Worm (Caenorhabditis elegans): ENCODE data around the gene dct-16.

Gene dct-16

DNA sequence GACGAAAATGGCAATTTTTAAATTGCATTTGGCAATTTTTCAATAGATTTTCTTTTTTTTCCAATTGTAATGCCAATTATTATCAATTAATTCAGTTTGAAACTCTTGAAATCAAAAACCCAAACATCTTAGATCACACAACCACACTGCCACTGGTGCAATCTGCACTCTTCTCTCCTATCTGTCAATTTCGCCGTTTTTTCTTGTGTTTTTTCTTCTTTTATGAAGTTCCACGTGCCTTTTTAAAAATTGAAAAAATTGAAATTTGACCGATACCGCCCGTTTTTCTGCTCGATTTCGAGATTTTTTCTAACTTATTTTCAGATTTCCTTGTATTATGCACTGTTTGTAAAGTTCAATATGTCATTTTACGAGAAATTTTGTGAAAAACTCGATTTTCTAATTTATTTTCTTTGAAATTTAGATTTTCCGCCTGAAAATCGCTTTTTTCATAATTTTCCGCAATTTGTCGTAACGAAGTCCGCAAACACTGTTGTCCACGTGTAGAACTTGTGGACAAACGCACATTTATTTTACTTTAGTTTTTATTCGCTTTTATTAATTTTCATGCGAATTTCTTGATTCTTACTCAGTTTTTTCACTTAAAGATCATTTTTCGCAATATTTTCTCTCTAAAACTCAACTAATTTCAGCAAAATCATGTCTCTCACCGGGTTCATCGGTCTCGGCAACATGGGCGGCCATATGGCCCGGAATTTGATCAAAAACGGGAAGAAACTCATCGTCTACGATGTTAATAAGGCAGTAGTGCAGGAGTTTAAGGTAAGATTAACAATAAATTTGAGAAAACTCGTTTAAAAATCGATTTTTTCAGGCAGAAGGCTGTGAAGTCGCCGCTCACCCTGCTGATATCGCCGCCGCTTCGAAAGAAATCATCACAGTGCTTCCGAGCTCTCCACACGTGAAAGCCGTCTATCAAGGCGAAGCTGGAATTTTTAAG lies 5.3 kb downstream of the dct-16 start, which contains the start of gene B0250.5 (continued):
- TF ChIP-seq ztf-11 (tag; optimal IDR thresholded peaks at IDR 0.05), result no peak
- no peak for TF ChIP-seq sox-4 (tag; optimal IDR thresholded peaks at IDR 0.05)
- no peak for TF ChIP-seq vab-15 (tag; optimal IDR thresholded peaks at IDR 0.05)
- peak; percentile 32; the same call in 1 of the 2 replicates for TF ChIP-seq nhr-19 (GFP tag; conservative IDR thresholded peaks at IDR 0.05)
- peak; percentile 82 for TF ChIP-seq xbp-1 (tag; optimal IDR thresholded peaks at IDR 0.05)
- no peak for TF ChIP-seq efl-3 (GFP tag; optimal IDR thresholded peaks at IDR 0.05)
- TF ChIP-seq rnt-1 (tag; optimal IDR thresholded peaks at IDR 0.05), result no peak
- TF ChIP-seq ceh-82 (tag; optimal IDR thresholded peaks at IDR 0.05), result peak in 2 of 3 experiments; percentile 1 to 28
- TF ChIP-seq ama-1 (optimal IDR thresholded peaks at IDR 0.05), result no peak
- no peak for TF ChIP-seq jun-1 (tag; optimal IDR thresholded peaks at IDR 0.05)
- TF ChIP-seq blmp-1 (tag; optimal IDR thresholded peaks at IDR 0.05), result peak; percentile 22
- TF ChIP-seq pag-3 (tag; optimal IDR thresholded peaks at IDR 0.05; ENCODE audit: borderline replicate concordance, insufficient read depth), result no peak
- TF ChIP-seq ceh-90 (tag; optimal IDR thresholded peaks at IDR 0.05), result no peak
- TF ChIP-seq mep-1 (tag; optimal IDR thresholded peaks at IDR 0.05), result peak; percentile 69
- TF ChIP-seq pax-3 (tag; optimal IDR thresholded peaks at IDR 0.05), result no peak
- peak; percentile 27 for TF ChIP-seq tbx-2 (tag; optimal IDR thresholded peaks at IDR 0.05)
- TF ChIP-seq fkh-10 (GFP tag; optimal IDR thresholded peaks at IDR 0.05), result no peak
- no peak for TF ChIP-seq fkh-4 (tag; optimal IDR thresholded peaks at IDR 0.05; ENCODE audit: borderline replicate concordance)
- no peak for TF ChIP-seq C16A3.4 (tag; optimal IDR thresholded peaks at IDR 0.05)
- TF ChIP-seq nhr-47 (tag; optimal IDR thresholded peaks at IDR 0.05), result peak; percentile 80
- no peak for TF ChIP-seq ztf-4 (tag; optimal IDR thresholded peaks at IDR 0.05)
- peak; percentile 60 to 70 for TF ChIP-seq lsy-2 (tag; optimal IDR thresholded peaks at IDR 0.05)
- TF ChIP-seq fkh-8 (tag; optimal IDR thresholded peaks at IDR 0.05), result peak; percentile 5
- TF ChIP-seq mef-2 (tag; optimal IDR thresholded peaks at IDR 0.05), result no peak
- no peak for TF ChIP-seq aly-2 (tag; optimal IDR thresholded peaks at IDR 0.05)
- TF ChIP-seq mab-9 (GFP tag; IDR thresholded peaks at IDR 0.05), result no peak
- TF ChIP-seq C04F5.9 (tag; optimal IDR thresholded peaks at IDR 0.05), result no peak
- peak; percentile 25 for TF ChIP-seq unc-86 (tag; optimal IDR thresholded peaks at IDR 0.05)
- no peak for TF ChIP-seq lir-3 (tag; optimal IDR thresholded peaks at IDR 0.05; ENCODE audit: poor library complexity)
- no peak for TF ChIP-seq sup-37 (GFP tag; optimal IDR thresholded peaks at IDR 0.05)
- no peak for TF ChIP-seq ceh-88 (GFP tag; IDR thresholded peaks at IDR 0.05)
- TF ChIP-seq unc-98 (GFP tag; IDR thresholded peaks at IDR 0.05), result no peak
- TF ChIP-seq nhr-77 (tag; optimal IDR thresholded peaks at IDR 0.05), result no peak
- no peak for TF ChIP-seq grh-1 (GFP tag; IDR thresholded peaks at IDR 0.05)
- no peak for TF ChIP-seq sptf-1 (tag; optimal IDR thresholded peaks at IDR 0.05)
- peak; percentile 56 to 77 (median 63) for TF ChIP-seq dpl-1 (GFP tag; optimal IDR thresholded peaks at IDR 0.05)
- peak; percentile 40 for TF ChIP-seq snpc-4 (tag; optimal IDR thresholded peaks at IDR 0.05)
- TF ChIP-seq nhr-71 (tag; optimal IDR thresholded peaks at IDR 0.05), result peak; percentile 68
- TF ChIP-seq skn-1 (tag; optimal IDR thresholded peaks at IDR 0.05), result no peak
- no peak for TF ChIP-seq zip-4 (GFP tag; optimal IDR thresholded peaks at IDR 0.05)
- no peak for TF ChIP-seq egl-27 (tag; optimal IDR thresholded peaks at IDR 0.05)
- peak; percentile 72 for TF ChIP-seq isw-1 (GFP tag; IDR thresholded peaks at IDR 0.05)
- TF ChIP-seq ceh-63 (GFP tag; optimal IDR thresholded peaks at IDR 0.05), result no peak
- no peak for TF ChIP-seq ces-1 (GFP tag; optimal IDR thresholded peaks at IDR 0.05)
- peak; percentile 68 for TF ChIP-seq swsn-7 (tag; optimal IDR thresholded peaks at IDR 0.05)
- no peak for TF ChIP-seq alr-1 (tag; optimal IDR thresholded peaks at IDR 0.05; ENCODE audit: borderline replicate concordance)
- peak; percentile 62 for TF ChIP-seq irx-1 (tag; optimal IDR thresholded peaks at IDR 0.05)
- TF ChIP-seq nhr-76 (tag; optimal IDR thresholded peaks at IDR 0.05), result no peak
- no peak for TF ChIP-seq nhr-237 (tag; optimal IDR thresholded peaks at IDR 0.05)
- no peak for TF ChIP-seq ceh-8 (GFP tag; optimal IDR thresholded peaks at IDR 0.05)
- TF ChIP-seq tlp-1 (tag; optimal IDR thresholded peaks at IDR 0.05), result no peak
